Fruit fly (Drosophila melanogaster) S2 (cell line): ENCODE data around the gene Tip60.

ENCODE experiments used
- CG8478 ChIP-seq: fragments of >200 bp; optimal IDR thresholded peaks from 2 replicates; lab custom pipeline; 2018
- CTCF ChIP-seq, 2 experiments: fragments of >200 bp; optimal IDR thresholded peaks; 2 replicates each; lab custom pipeline; 2018

dm6 chrX:4139043-4139442, 21.8 kb upstream of the Tip60 start:
- no peak for TF ChIP-seq CG8478 (lab: Kevin White, UChicago)
- no peak for TF ChIP-seq CTCF (optimal IDR thresholded peaks at IDR 0.05; lab: Kevin White, UChicago)
